Worm (Caenorhabditis elegans) whole organism, late embryonic: ENCODE measurements around the gene ceh-92.

Experiments used
- F13H6.1 ChIP-seq: sonication (generic microtip); optimal IDR thresholded peaks from 2 replicates; lab custom pipeline; 2016; ENCODE audit warnings: missing genetic modification characterization, missing compliant biosample characterization
- T23F11.4 ChIP-seq: fragments of 200-800 bp; sonication (Bioruptor generic); optimal IDR thresholded peaks from 2 replicates; lab custom pipeline; 2018; ENCODE audit warnings: mild to moderate bottlenecking, missing genetic modification characterization, missing compliant biosample characterization
- ahr-1 ChIP-seq: sonication (generic microtip); optimal IDR thresholded peaks from 2 replicates; lab custom pipeline; 2016; ENCODE audit warnings: missing genetic modification characterization, missing compliant biosample characterization
- ceh-18 ChIP-seq: sonication (generic microtip); optimal IDR thresholded peaks from 2 replicates; lab custom pipeline; 2016; ENCODE audit warnings: missing genetic modification characterization, missing compliant biosample characterization
- ceh-19 ChIP-seq: fragments of 200-800 bp; sonication (Bioruptor generic); optimal IDR thresholded peaks from 2 replicates; lab custom pipeline; 2018; ENCODE audit warnings: mild to moderate bottlenecking, missing genetic modification characterization, missing compliant biosample characterization
- ceh-2 ChIP-seq: sonication (generic microtip); optimal IDR thresholded peaks from 2 replicates; lab custom pipeline; 2016; ENCODE audit warnings: missing genotype, missing genetic modification characterization, missing compliant biosample characterization
- ceh-30 ChIP-seq: fragments of 150-350 bp; optimal IDR thresholded peaks from 2 replicates; lab custom pipeline; 2014; ENCODE audit warnings: missing biosample characterization, missing genetic modification characterization
- ceh-34 ChIP-seq: sonication (generic microtip); optimal IDR thresholded peaks from 2 replicates; lab custom pipeline; 2016; ENCODE audit warnings: mild to moderate bottlenecking, missing genetic modification characterization, missing compliant biosample characterization
- ceh-45 ChIP-seq: fragments of 200-800 bp; sonication (Bioruptor generic); IDR thresholded peaks from 2 replicates; pipeline ENCODE4 v1.3.6; 2022; ENCODE audit warnings: missing genetic modification reagents, missing genetic modification characterization, missing compliant biosample characterization
- ceh-6 ChIP-seq: fragments of 200-800 bp; sonication (Bioruptor generic); optimal IDR thresholded peaks from 2 replicates; lab custom pipeline; 2018; ENCODE audit warnings: mild to moderate bottlenecking, missing genetic modification characterization, missing compliant biosample characterization
- che-1 ChIP-seq: sonication (generic microtip); optimal IDR thresholded peaks from 2 replicates; lab custom pipeline; 2016; ENCODE audit warnings: mild to moderate bottlenecking, missing genetic modification characterization, missing compliant biosample characterization
- dmd-4 ChIP-seq: sonication (generic microtip); optimal IDR thresholded peaks from 2 replicates; lab custom pipeline; 2016; ENCODE audit warnings: borderline replicate concordance, missing genetic modification characterization, missing compliant biosample characterization
- dve-1 ChIP-seq: sonication (generic microtip); optimal IDR thresholded peaks from 2 replicates; lab custom pipeline; 2017; ENCODE audit warnings: antibody characterized with exemption, mild to moderate bottlenecking, missing genetic modification characterization, missing compliant biosample characterization
- elt-2 ChIP-seq: sonication (generic microtip); optimal IDR thresholded peaks from 2 replicates; lab custom pipeline; 2016; ENCODE audit warnings: missing genetic modification reagents, missing genetic modification characterization, missing compliant biosample characterization
- eyg-1 ChIP-seq: sonication (generic microtip); optimal IDR thresholded peaks from 2 replicates; lab custom pipeline; 2016; ENCODE audit warnings: missing genotype, missing genetic modification characterization, missing compliant biosample characterization
- fax-1 ChIP-seq: sonication (generic microtip); optimal IDR thresholded peaks from 2 replicates; lab custom pipeline; 2016; ENCODE audit warnings: missing genotype, missing genetic modification characterization, missing compliant biosample characterization
- fkh-6 ChIP-seq: sonication (generic microtip); optimal IDR thresholded peaks from 2 replicates; lab custom pipeline; 2016; ENCODE audit warnings: missing genetic modification characterization, missing compliant biosample characterization
- hlh-13 ChIP-seq: fragments of 200-800 bp; sonication (Bioruptor generic); optimal IDR thresholded peaks from 2 replicates; lab custom pipeline; 2018; ENCODE audit warnings: mild to moderate bottlenecking, missing genetic modification characterization, missing compliant biosample characterization
- hlh-15 ChIP-seq: sonication (generic microtip); optimal IDR thresholded peaks from 2 replicates; lab custom pipeline; 2016; ENCODE audit warnings: missing genetic modification characterization, missing compliant biosample characterization
- hlh-30 ChIP-seq: sonication (generic microtip); optimal IDR thresholded peaks from 2 replicates; lab custom pipeline; 2017; ENCODE audit warnings: antibody characterized with exemption, missing genetic modification characterization, missing compliant biosample characterization; ENCODE audit not compliant: insufficient read depth
- madf-2 ChIP-seq: sonication (generic microtip); optimal IDR thresholded peaks from 2 replicates; lab custom pipeline; 2017; ENCODE audit warnings: missing genetic modification characterization, missing compliant biosample characterization
- mec-3 ChIP-seq: sonication (generic microtip); optimal IDR thresholded peaks from 2 replicates; lab custom pipeline; 2016; ENCODE audit warnings: borderline replicate concordance, missing genetic modification characterization, missing compliant biosample characterization
- nhr-232 ChIP-seq: sonication (generic microtip); optimal IDR thresholded peaks from 2 replicates; lab custom pipeline; 2016; ENCODE audit warnings: missing genetic modification characterization, missing compliant biosample characterization
- odd-2 ChIP-seq: sonication (generic microtip); optimal IDR thresholded peaks from 2 replicates; lab custom pipeline; 2017; ENCODE audit warnings: antibody characterized with exemption, mild to moderate bottlenecking, missing genetic modification characterization, missing compliant biosample characterization
- pag-3 ChIP-seq: sonication (generic microtip); optimal IDR thresholded peaks from 2 replicates; lab custom pipeline; 2016; ENCODE audit warnings: missing compliant biosample characterization, missing genetic modification characterization, borderline replicate concordance
- pat-9 ChIP-seq: fragments of 200-800 bp; sonication (Bioruptor generic); optimal IDR thresholded peaks from 2 replicates; lab custom pipeline; 2018; ENCODE audit warnings: mild to moderate bottlenecking, missing genetic modification characterization, moderate library complexity, missing compliant biosample characterization
- pax-1 ChIP-seq: fragments of 150-350 bp; optimal IDR thresholded peaks from 2 replicates; lab custom pipeline; 2014; ENCODE audit warnings: missing biosample characterization, missing genetic modification characterization
- pha-2 ChIP-seq: sonication (generic microtip); optimal IDR thresholded peaks from 2 replicates; lab custom pipeline; 2017; ENCODE audit warnings: mild to moderate bottlenecking, missing genetic modification characterization, missing compliant biosample characterization
- pha-4 ChIP-seq: fragments of 150-350 bp; optimal IDR thresholded peaks from 2 replicates; lab custom pipeline; 2018; ENCODE audit warnings: missing biosample characterization, missing genetic modification reagents, missing genetic modification characterization
- pqm-1 ChIP-seq: sonication (generic microtip); optimal IDR thresholded peaks from 2 replicates; lab custom pipeline; 2016; ENCODE audit warnings: missing genetic modification characterization, missing compliant biosample characterization
- pros-1 ChIP-seq: fragments of 150-350 bp; optimal IDR thresholded peaks from 2 replicates; lab custom pipeline; 2014; ENCODE audit warnings: missing biosample characterization, missing genetic modification reagents, missing genetic modification characterization
- ref-2 ChIP-seq: sonication (generic microtip); optimal IDR thresholded peaks from 2 replicates; lab custom pipeline; 2016; ENCODE audit warnings: missing genetic modification characterization, missing compliant biosample characterization
- rnt-1 ChIP-seq: sonication (generic microtip); optimal IDR thresholded peaks from 2 replicates; lab custom pipeline; 2016; ENCODE audit warnings: missing genetic modification characterization, missing compliant biosample characterization
- sox-2 ChIP-seq: fragments of 200-800 bp; sonication (Bioruptor generic); IDR thresholded peaks from 2 replicates; pipeline ENCODE4 v1.3.6; 2022; ENCODE audit warnings: missing genetic modification reagents, missing genetic modification characterization, missing compliant biosample characterization
- tbx-7 ChIP-seq: sonication (generic microtip); optimal IDR thresholded peaks from 2 replicates; lab custom pipeline; 2016; ENCODE audit warnings: missing genotype, missing genetic modification characterization, missing compliant biosample characterization
- unc-86 ChIP-seq: sonication (generic microtip); optimal IDR thresholded peaks from 2 replicates; lab custom pipeline; 2016; ENCODE audit warnings: missing genetic modification characterization, missing compliant biosample characterization
- ztf-16 ChIP-seq: sonication (generic microtip); optimal IDR thresholded peaks from 2 replicates; lab custom pipeline; 2017; ENCODE audit warnings: missing genetic modification characterization, missing compliant biosample characterization

Gene ceh-92

ce11 chrIII:11581372-11581771, at the start of gene ceh-92, which contains the start of gene Y66D12A.6:
ceh-92 (plus strand) TSS chrIII:11581600.
Y66D12A.6 (minus strand) TSS chrIII:11581402.
- no peak for TF ChIP-seq ceh-34
- no peak for TF ChIP-seq pqm-1 (tag; lab: Kevin White, UChicago)
- no peak for TF ChIP-seq sox-2
- no peak for TF ChIP-seq unc-86 (tag; lab: Kevin White, UChicago)
- TF ChIP-seq ref-2 = no peak
- no peak for TF ChIP-seq fax-1 (tag; lab: Kevin White, UChicago)
- TF ChIP-seq ztf-16 = no peak
- TF ChIP-seq madf-2 (tag; lab: Kevin White, UChicago) = no peak
- no peak for TF ChIP-seq hlh-13 (GFP tag; lab: Kevin White, UChicago)
- no peak for TF ChIP-seq ceh-19
- TF ChIP-seq pha-4 (tag; lab: Kevin White, UChicago) = no peak
- TF ChIP-seq eyg-1 = no peak

- no peak for TF ChIP-seq fkh-6 (tag; lab: Kevin White, UChicago)
- no peak for TF ChIP-seq elt-2
Observed at ce11 chrIII:11534624-11535079, 46.7 kb upstream of the ceh-92 start, which contains the start of gene nrps-1. nrps-1 (plus strand) TSS chrIII:11534674.

ce11 chrIII:11535453-11535852, 45.9 kb upstream of the ceh-92 start:
- no peak for TF ChIP-seq eyg-1
- TF ChIP-seq fax-1 (tag; lab: Kevin White, UChicago) = no peak
- TF ChIP-seq pax-1 = no peak
- no peak for TF ChIP-seq pros-1
- TF ChIP-seq sox-2 = no peak
- TF ChIP-seq T23F11.4 (GFP tag; lab: Kevin White, UChicago) = no peak
- TF ChIP-seq odd-2 (tag; lab: Kevin White, UChicago) = no peak
- TF ChIP-seq dve-1 = no peak
- no peak for TF ChIP-seq ceh-45 (GFP tag; lab: Robert Waterston, UW)
- TF ChIP-seq ceh-19 = no peak
- no peak for TF ChIP-seq ahr-1
- no peak for TF ChIP-seq che-1
- TF ChIP-seq pha-2 (tag; lab: Kevin White, UChicago) = no peak
- TF ChIP-seq pha-4 (tag; lab: Kevin White, UChicago) = no peak
- TF ChIP-seq pat-9 = no peak
- no peak for TF ChIP-seq hlh-15 (tag; lab: Kevin White, UChicago)
- TF ChIP-seq dmd-4 = no peak
- no peak for TF ChIP-seq ceh-18 (tag; lab: Kevin White, UChicago)
- no peak for TF ChIP-seq pag-3 (tag; lab: Kevin White, UChicago)

- TF ChIP-seq tbx-7 = no peak
- TF ChIP-seq ceh-18 (tag; lab: Kevin White, UChicago) = no peak
- TF ChIP-seq hlh-30 (tag; lab: Kevin White, UChicago) = no peak
- no peak for TF ChIP-seq ahr-1
- no peak for TF ChIP-seq rnt-1 (tag; lab: Kevin White, UChicago)
- TF ChIP-seq dmd-4 = no peak
- no peak for TF ChIP-seq pat-9
- no peak for TF ChIP-seq eyg-1
- no peak for TF ChIP-seq mec-3 (tag; lab: Kevin White, UChicago)
- TF ChIP-seq nhr-232 (tag; lab: Kevin White, UChicago) = no peak
- no peak for TF ChIP-seq odd-2 (tag; lab: Kevin White, UChicago)
- no peak for TF ChIP-seq madf-2 (tag; lab: Kevin White, UChicago)
- TF ChIP-seq ceh-30 (tag; lab: Kevin White, UChicago) = no peak
- TF ChIP-seq T23F11.4 (GFP tag; lab: Kevin White, UChicago) = no peak
Observed at ce11 chrIII:11544947-11545346, 36.5 kb upstream of the ceh-92 start.

ce11 chrIII:11548070-11548469, 33.3 kb upstream of the ceh-92 start, which contains the start of gene Y66D12A.13:
Y66D12A.13 (plus strand) TSS chrIII:11548370.
- TF ChIP-seq fkh-6 (tag; lab: Kevin White, UChicago) = no peak
- no peak for TF ChIP-seq ceh-6 (GFP tag; lab: Kevin White, UChicago)
- no peak for TF ChIP-seq madf-2 (tag; lab: Kevin White, UChicago)
- TF ChIP-seq ceh-2 (tag; lab: Kevin White, UChicago) = no peak
- TF ChIP-seq F13H6.1 (tag; lab: Kevin White, UChicago) = no peak
- TF ChIP-seq pat-9 = no peak
